3 worm cellular contexts compared by ENCODE assay signal in genomic region chrIII:6139932-6140612, ce11.
TF ChIP-seq lines count a peak whose summit lies in the region.

No protein-coding gene starts in this region.

TF ChIP-seq in whole organism, L1 larva, 84 proteins besides CTCF, POLR2A, EP300 and RAD21 (continued from another document and continues in another):
- TF ChIP-seq alr-1 (tag; optimal IDR thresholded peaks at IDR 0.05; lab: Kevin White, UChicago; ENCODE audit: borderline replicate concordance) (no peak), mdl-1 (tag; optimal IDR thresholded peaks at IDR 0.05; lab: Kevin White, UChicago) (no peak), fkh-10 (GFP tag; optimal IDR thresholded peaks at IDR 0.05; lab: Kevin White, UChicago) (peak; percentile 11), nhr-76 (tag; optimal IDR thresholded peaks at IDR 0.05; lab: Kevin White, UChicago) (no peak), sup-37 (GFP tag; optimal IDR thresholded peaks at IDR 0.05; lab: Kevin White, UChicago) (no peak), mef-2 (tag; optimal IDR thresholded peaks at IDR 0.05; lab: Kevin White, UChicago) (no peak), lir-3 (tag; optimal IDR thresholded peaks at IDR 0.05; lab: Kevin White, UChicago; ENCODE audit: poor library complexity) (no peak), unc-62 (GFP tag; optimal IDR thresholded peaks at IDR 0.05; lab: Kevin White, UChicago) (no peak), jun-1 (tag; optimal IDR thresholded peaks at IDR 0.05; lab: Kevin White, UChicago) (no peak), ceh-8 (GFP tag; optimal IDR thresholded peaks at IDR 0.05; lab: Kevin White, UChicago) (no peak), unc-86 (tag; optimal IDR thresholded peaks at IDR 0.05; lab: Kevin White, UChicago) (peak; percentile 4), ces-1 (GFP tag; optimal IDR thresholded peaks at IDR 0.05; lab: Kevin White, UChicago) (no peak), ceh-63 (GFP tag; optimal IDR thresholded peaks at IDR 0.05; lab: Kevin White, UChicago) (no peak), sptf-1 (tag; optimal IDR thresholded peaks at IDR 0.05; lab: Kevin White, UChicago) (no peak), efl-3 (GFP tag; optimal IDR thresholded peaks at IDR 0.05; lab: Kevin White, UChicago) (no peak), dpl-1 (GFP tag; optimal IDR thresholded peaks at IDR 0.05; lab: Kevin White, UChicago) (no peak), zip-4 (GFP tag; optimal IDR thresholded peaks at IDR 0.05; lab: Kevin White, UChicago) (no peak), aha-1 (tag; optimal IDR thresholded peaks at IDR 0.05; lab: Kevin White, UChicago) (no peak), tbx-2 (tag; optimal IDR thresholded peaks at IDR 0.05; lab: Kevin White, UChicago) (no peak), egl-27 (tag; optimal IDR thresholded peaks at IDR 0.05; lab: Kevin White, UChicago) (no peak), blmp-1 (tag; optimal IDR thresholded peaks at IDR 0.05; lab: Kevin White, UChicago) (no peak), elt-3 (tag; optimal IDR thresholded peaks at IDR 0.05; lab: Kevin White, UChicago) (no peak), F16B12.6 (tag; optimal IDR thresholded peaks at IDR 0.05; lab: Kevin White, UChicago) (no peak), nhr-28 (tag; optimal IDR thresholded peaks at IDR 0.05; lab: Kevin White, UChicago) (no peak), lsy-2 (tag; optimal IDR thresholded peaks at IDR 0.05; lab: Kevin White, UChicago) (peak; percentile 6 to 36), nhr-20 (tag; optimal IDR thresholded peaks at IDR 0.05; lab: Kevin White, UChicago) (no peak), nhr-71 (tag; optimal IDR thresholded peaks at IDR 0.05; lab: Kevin White, UChicago) (peak; percentile 7), ceh-90 (tag; optimal IDR thresholded peaks at IDR 0.05; lab: Kevin White, UChicago) (no peak), Y116A8C.19 (tag; optimal IDR thresholded peaks at IDR 0.05; lab: Kevin White, UChicago; ENCODE audit: borderline replicate concordance) (no peak), nhr-90 (tag; optimal IDR thresholded peaks at IDR 0.05; lab: Kevin White, UChicago; ENCODE audit: poor library complexity) (no peak), mab-9 (GFP tag; IDR thresholded peaks at IDR 0.05; lab: Robert Waterston, UW) (no peak), lin-15B (tag; optimal IDR thresholded peaks at IDR 0.05; lab: Kevin White, UChicago) (no peak), hlh-4 (tag; optimal IDR thresholded peaks at IDR 0.05; lab: Kevin White, UChicago) (no peak), snpc-4 (tag; optimal IDR thresholded peaks at IDR 0.05; lab: Kevin White, UChicago) (no peak), C34B4.2 (tag; optimal IDR thresholded peaks at IDR 0.05; lab: Kevin White, UChicago) (no peak), ets-5 (GFP tag; IDR thresholded peaks at IDR 0.05; lab: Robert Waterston, UW) (no peak), ceh-88 (GFP tag; IDR thresholded peaks at IDR 0.05; lab: Robert Waterston, UW) (no peak), dsc-1 (tag; optimal IDR thresholded peaks at IDR 0.05; lab: Kevin White, UChicago) (peak; percentile 35), pqm-1 (tag; optimal IDR thresholded peaks at IDR 0.05; lab: Kevin White, UChicago) (no peak), C16A3.4 (tag; optimal IDR thresholded peaks at IDR 0.05; lab: Kevin White, UChicago) (no peak), rnt-1 (tag; optimal IDR thresholded peaks at IDR 0.05; lab: Kevin White, UChicago) (peak; percentile 42), skn-1 (tag; optimal IDR thresholded peaks at IDR 0.05; lab: Kevin White, UChicago) (no peak), lin-35 (GFP tag; optimal IDR thresholded peaks at IDR 0.05; lab: Kevin White, UChicago) (peak in 1 of 2 experiments; percentile 34), xbp-1 (tag; optimal IDR thresholded peaks at IDR 0.05; lab: Kevin White, UChicago) (no peak), swsn-7 (tag; optimal IDR thresholded peaks at IDR 0.05; lab: Kevin White, UChicago) (peak; percentile 18), ama-1 (optimal IDR thresholded peaks at IDR 0.05; lab: Kevin White, UChicago) (no peak)

TF ChIP-seq in whole organism, L3 larva, 47 proteins besides CTCF, POLR2A, EP300 and RAD21 (continued from another document):
- TF ChIP-seq pqm-1 (tag; optimal IDR thresholded peaks at IDR 0.05; lab: Kevin White, UChicago) (no peak), nhr-11 (tag; optimal IDR thresholded peaks at IDR 0.05; lab: Kevin White, UChicago) (no peak), nhr-23 (tag; optimal IDR thresholded peaks at IDR 0.05; lab: Kevin White, UChicago) (no peak), zag-1 (tag; optimal IDR thresholded peaks at IDR 0.05; lab: Kevin White, UChicago) (no peak), egl-27 (tag; optimal IDR thresholded peaks at IDR 0.05; lab: Kevin White, UChicago) (no peak), ceh-28 (tag; optimal IDR thresholded peaks at IDR 0.05; lab: Kevin White, UChicago) (no peak), skn-1 (tag; optimal IDR thresholded peaks at IDR 0.05; lab: Kevin White, UChicago) (no peak), ceh-16 (tag; optimal IDR thresholded peaks at IDR 0.05; lab: Kevin White, UChicago) (no peak), pha-4 (tag; optimal IDR thresholded peaks at IDR 0.05; lab: Kevin White, UChicago) (no peak), sea-2 (GFP tag; optimal IDR thresholded peaks at IDR 0.05; lab: Kevin White, UChicago) (no peak), lin-39 (tag; optimal IDR thresholded peaks at IDR 0.05; lab: Kevin White, UChicago) (peak; percentile 56), unc-62 (GFP tag; optimal IDR thresholded peaks at IDR 0.05; lab: Kevin White, UChicago) (no peak), elt-3 (tag; optimal IDR thresholded peaks at IDR 0.05; lab: Kevin White, UChicago) (no peak), nhr-237 (tag; optimal IDR thresholded peaks at IDR 0.05; lab: Kevin White, UChicago) (no peak), R02D3.7 (tag; optimal IDR thresholded peaks at IDR 0.05; lab: Kevin White, UChicago) (no peak), unc-39 (tag; optimal IDR thresholded peaks at IDR 0.05; lab: Kevin White, UChicago) (no peak), aly-2 (tag; optimal IDR thresholded peaks at IDR 0.05; lab: Kevin White, UChicago) (no peak), nhr-12 (tag; optimal IDR thresholded peaks at IDR 0.05; lab: Kevin White, UChicago) (no peak), nhr-77 (tag; optimal IDR thresholded peaks at IDR 0.05; lab: Kevin White, UChicago) (no peak), tbx-2 (tag; optimal IDR thresholded peaks at IDR 0.05; lab: Kevin White, UChicago) (no peak), snpc-4 (tag; optimal IDR thresholded peaks at IDR 0.05; lab: Kevin White, UChicago) (peak; percentile 6), fkh-10 (GFP tag; optimal IDR thresholded peaks at IDR 0.05; lab: Kevin White, UChicago) (no peak), ceh-82 (tag; optimal IDR thresholded peaks at IDR 0.05; lab: Kevin White, UChicago) (no peak)

TF ChIP-seq in whole organism, L4 larva, 104 proteins besides CTCF, POLR2A, EP300 and RAD21 (continued from another document):
- no peak for TF ChIP-seq nhr-41 (GFP tag; IDR thresholded peaks at IDR 0.05; lab: Robert Waterston, UW)
- no peak for TF ChIP-seq nhr-77 (tag; optimal IDR thresholded peaks at IDR 0.05; lab: Kevin White, UChicago)
- TF ChIP-seq zag-1 (tag; optimal IDR thresholded peaks at IDR 0.05; lab: Kevin White, UChicago), result no peak
- no peak for TF ChIP-seq tag-97 (GFP tag; IDR thresholded peaks at IDR 0.05; lab: Robert Waterston, UW)
- peak in 1 of 2 experiments; percentile 61 for TF ChIP-seq unc-62 (GFP tag; optimal IDR thresholded peaks at IDR 0.05 in 1 of 2; lab: Kevin White, UChicago)
- no peak for TF ChIP-seq unc-62 (tag; optimal IDR thresholded peaks at IDR 0.05; lab: Kevin White, UChicago)
- no peak for TF ChIP-seq sdz-12 (GFP tag; optimal IDR thresholded peaks at IDR 0.05; lab: Kevin White, UChicago)
- TF ChIP-seq egl-43 (GFP tag; IDR thresholded peaks at IDR 0.05; lab: Robert Waterston, UW), result 0 out of 2 replicates have a peak, but pooled peaks have one; percentile 45
- TF ChIP-seq ceh-82 (tag; optimal IDR thresholded peaks at IDR 0.05; lab: Kevin White, UChicago), result no peak
- 0 out of 2 replicates have a peak, but pooled peaks have one; percentile 13 for TF ChIP-seq tra-1 (GFP tag; IDR thresholded peaks at IDR 0.05; lab: Robert Waterston, UW)
- no peak for TF ChIP-seq mdl-1 (tag; optimal IDR thresholded peaks at IDR 0.05; lab: Kevin White, UChicago)
- TF ChIP-seq madf-9 (GFP tag; conservative IDR thresholded peaks at IDR 0.05; lab: Robert Waterston, UW), result no peak
- no peak for TF ChIP-seq dve-1 (tag; optimal IDR thresholded peaks at IDR 0.05; lab: Kevin White, UChicago; ENCODE audit: insufficient read depth)
- peak; percentile 16 for TF ChIP-seq fkh-10 (GFP tag; optimal IDR thresholded peaks at IDR 0.05; lab: Kevin White, UChicago)
- peak; percentile 8 for TF ChIP-seq hlh-11 (tag; optimal IDR thresholded peaks at IDR 0.05; lab: Kevin White, UChicago)
- TF ChIP-seq zfp-2 (tag; optimal IDR thresholded peaks at IDR 0.05; lab: Kevin White, UChicago), result no peak
- TF ChIP-seq php-3 (GFP tag; IDR thresholded peaks at IDR 0.05; lab: Robert Waterston, UW), result no peak
- TF ChIP-seq mes-2 (tag; optimal IDR thresholded peaks at IDR 0.05; lab: Kevin White, UChicago; ENCODE audit: poor library complexity, severe bottlenecking), result peak; percentile 28
- no peak for TF ChIP-seq Y105C5A.15 (GFP tag; IDR thresholded peaks at IDR 0.05; lab: Robert Waterston, UW)
- TF ChIP-seq unc-130 (GFP tag; optimal IDR thresholded peaks at IDR 0.05; lab: Kevin White, UChicago), result no peak
- TF ChIP-seq daf-12 (tag; optimal IDR thresholded peaks at IDR 0.05; lab: Kevin White, UChicago), result no peak
- peak; percentile 66 for TF ChIP-seq aha-1 (tag; lab: Kevin White, UChicago)
- peak; percentile 8 for TF ChIP-seq ces-1 (GFP tag; optimal IDR thresholded peaks at IDR 0.05; lab: Kevin White, UChicago)
- TF ChIP-seq hlh-30 (tag; optimal IDR thresholded peaks at IDR 0.05; lab: Kevin White, UChicago; ENCODE audit: insufficient read depth), result peak; percentile 46
- TF ChIP-seq ztf-7 (tag; optimal IDR thresholded peaks at IDR 0.05; lab: Kevin White, UChicago), result no peak
- no peak for TF ChIP-seq ama-1 (optimal IDR thresholded peaks at IDR 0.05; lab: Kevin White, UChicago)
- TF ChIP-seq pha-4 (GFP tag; IDR thresholded peaks at IDR 0.05; lab: Robert Waterston, UW), result no peak
- TF ChIP-seq pha-4 (tag; optimal IDR thresholded peaks at IDR 0.05; lab: Kevin White, UChicago), result no peak
- TF ChIP-seq hmg-1.1 (GFP tag; IDR thresholded peaks at IDR 0.05; lab: Robert Waterston, UW), result peak; percentile 60; the same call in 1 of the 2 replicates
- peak; percentile 7 for TF ChIP-seq mep-1 (tag; optimal IDR thresholded peaks at IDR 0.05; lab: Kevin White, UChicago)
- no peak for TF ChIP-seq ZK337.2 (GFP tag; IDR thresholded peaks at IDR 0.05; lab: Robert Waterston, UW)
- TF ChIP-seq lsy-2 (tag; optimal IDR thresholded peaks at IDR 0.05; lab: Kevin White, UChicago), result peak in 1 of 2 experiments; percentile 11
- TF ChIP-seq F44E2.7 (GFP tag; IDR thresholded peaks at IDR 0.05; lab: Robert Waterston, UW), result no peak
- no peak for TF ChIP-seq nhr-102 (tag; optimal IDR thresholded peaks at IDR 0.05; lab: Kevin White, UChicago)
